Fruit fly (Drosophila melanogaster): ENCODE data around the gene CG15282.

The CG15282 gene

DNA sequence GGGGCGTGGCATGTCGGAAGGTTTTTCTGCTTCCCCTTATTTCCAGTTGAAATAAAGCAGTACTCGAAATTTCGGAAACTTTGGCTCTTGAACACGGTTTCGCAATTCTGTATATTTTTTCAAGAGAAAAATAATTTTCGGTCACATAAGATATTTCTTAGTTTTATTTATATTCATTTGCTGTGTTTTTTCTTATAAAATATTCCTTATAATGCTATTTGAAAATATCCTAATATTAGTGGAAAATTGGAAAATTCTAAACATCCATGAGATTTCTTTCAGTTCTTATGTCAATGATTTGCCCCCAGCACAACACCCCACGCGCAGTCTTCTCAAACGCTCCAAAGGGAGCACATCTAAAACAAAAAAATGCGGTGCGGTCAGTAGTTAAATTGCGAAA lies 48.2 kb downstream of the CG15282 start, which contains the start of gene CG4691:
TSS of gene CG4691 (plus strand) at position 301 of the 400 bp plus-strand sequence.
- TF ChIP-seq CG8478 (optimal IDR thresholded peaks at IDR 0.05) (no peak), usp (GFP tag; optimal IDR thresholded peaks at IDR 0.05) (no peak), pan (optimal IDR thresholded peaks at IDR 0.05) (no peak), EcR (GFP tag; optimal IDR thresholded peaks at IDR 0.05) (no peak), Dll (optimal IDR thresholded peaks at IDR 0.05) (no peak), psq (optimal IDR thresholded peaks at IDR 0.05) (no peak)

DNA sequence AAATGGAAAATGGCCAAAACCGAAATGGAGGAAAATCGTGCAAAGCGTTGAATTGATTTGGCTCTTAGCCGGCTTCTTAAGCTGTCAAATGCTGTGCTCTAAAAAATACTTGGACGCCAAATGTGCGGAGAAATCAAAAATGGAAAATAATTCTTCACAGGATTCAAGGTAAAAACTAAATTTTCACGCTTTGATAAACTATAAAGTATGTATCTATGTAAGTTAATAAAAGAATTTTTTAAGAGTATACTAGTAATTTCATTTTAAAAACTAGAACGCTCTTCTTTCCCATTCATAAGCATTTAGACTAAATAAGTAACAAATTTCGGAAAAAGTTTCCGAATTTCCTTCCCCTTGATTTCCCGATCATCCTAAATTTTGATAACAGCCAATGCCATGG lies 50.2 kb downstream of the CG15282 start, which contains the start of gene CSN1a:
TSS of gene CSN1a (plus strand) at position 301 of the 400 bp plus-strand sequence.
- TF ChIP-seq usp (GFP tag; optimal IDR thresholded peaks at IDR 0.05) = no peak
- no peak for TF ChIP-seq Dll (optimal IDR thresholded peaks at IDR 0.05)
- no peak for TF ChIP-seq pan (optimal IDR thresholded peaks at IDR 0.05)
- no peak for TF ChIP-seq EcR (GFP tag; optimal IDR thresholded peaks at IDR 0.05)
- TF ChIP-seq CG8478 (optimal IDR thresholded peaks at IDR 0.05) = no peak
- no peak for TF ChIP-seq psq (optimal IDR thresholded peaks at IDR 0.05)

All from whole organism.